Worm (Caenorhabditis elegans) whole organism, L4/young adult: ENCODE measurements around the gene C02D5.2.

Experiments
- W03F9.2 ChIP-seq: fragments of 150-350 bp; optimal IDR thresholded peaks from 2 replicates; lab custom pipeline; 2014; ENCODE audit warnings: missing biosample characterization, missing genetic modification characterization
- dao-5 ChIP-seq: sonication (generic microtip); optimal IDR thresholded peaks from 2 replicates; lab custom pipeline; 2016; ENCODE audit warnings: missing genotype, missing genetic modification characterization, moderate library complexity, missing compliant biosample characterization
- him-1 ChIP-seq: sonication (generic microtip); optimal IDR thresholded peaks from 2 replicates; lab custom pipeline; 2016; ENCODE audit warnings: missing genotype, missing genetic modification reagents, missing genetic modification characterization, missing compliant biosample characterization

- TF ChIP-seq W03F9.2 (tag; lab: Kevin White, UChicago) (no peak), him-1 (no peak), dao-5 (tag; lab: Kevin White, UChicago) (no peak)
Observed at ce11 chrIII:8524773-8525172, 32.4 kb upstream of the C02D5.2 start, which contains the start of gene idpp-15.
